Worm (Caenorhabditis elegans): ENCODE results near the gene unk-1.

The unk-1 gene

ce11 chrX:8029080-8029479 is 14.3 kb downstream of the unk-1 start, which contains the start of gene C34D10.1 (continued):
- TF ChIP-seq elt-2 (tag; optimal IDR thresholded peaks at IDR 0.05) (peak; percentile 5), pha-4 (tag; optimal IDR thresholded peaks at IDR 0.05) (peak; percentile 90), aly-2 (tag; optimal IDR thresholded peaks at IDR 0.05) (no peak), eor-1 (tag; optimal IDR thresholded peaks at IDR 0.05) (no peak), nhr-28 (tag; optimal IDR thresholded peaks at IDR 0.05) (no peak), nhr-12 (tag; optimal IDR thresholded peaks at IDR 0.05) (no peak), ceh-28 (tag; optimal IDR thresholded peaks at IDR 0.05) (peak; percentile 81), zag-1 (tag; optimal IDR thresholded peaks at IDR 0.05) (no peak), pqm-1 (tag; optimal IDR thresholded peaks at IDR 0.05) (no peak), tbx-2 (tag; optimal IDR thresholded peaks at IDR 0.05) (peak; percentile 50), egl-5 (tag; optimal IDR thresholded peaks at IDR 0.05) (no peak), hmg-11 (tag; optimal IDR thresholded peaks at IDR 0.05) (peak; percentile 51), fos-1 (tag; optimal IDR thresholded peaks at IDR 0.05) (no peak), nhr-237 (tag; optimal IDR thresholded peaks at IDR 0.05) (no peak), lsy-12 (tag; optimal IDR thresholded peaks at IDR 0.05) (peak; percentile 22), unc-39 (tag; optimal IDR thresholded peaks at IDR 0.05) (no peak), nhr-76 (tag; optimal IDR thresholded peaks at IDR 0.05) (no peak), unc-62 (GFP tag; optimal IDR thresholded peaks at IDR 0.05) (no peak), ztf-11 (tag; optimal IDR thresholded peaks at IDR 0.05) (no peak)

ce11 chrX:8030032-8030431 is 15.2 kb downstream of the unk-1 start:
- TF ChIP-seq ztf-4 (tag; optimal IDR thresholded peaks at IDR 0.05) (no peak), elt-2 (tag; optimal IDR thresholded peaks at IDR 0.05) (no peak), hmg-11 (tag; optimal IDR thresholded peaks at IDR 0.05) (no peak), eor-1 (tag; optimal IDR thresholded peaks at IDR 0.05) (no peak), ceh-82 (tag; optimal IDR thresholded peaks at IDR 0.05) (no peak), sea-2 (GFP tag; optimal IDR thresholded peaks at IDR 0.05) (no peak), pha-4 (tag; optimal IDR thresholded peaks at IDR 0.05) (no peak), nhr-12 (tag; optimal IDR thresholded peaks at IDR 0.05) (no peak), lsy-12 (tag; optimal IDR thresholded peaks at IDR 0.05) (no peak)

- TF ChIP-seq nhr-237 (tag; optimal IDR thresholded peaks at IDR 0.05), result peak; percentile 65
- TF ChIP-seq zag-1 (tag; optimal IDR thresholded peaks at IDR 0.05), result peak; percentile 94
- TF ChIP-seq nhr-25 (tag; optimal IDR thresholded peaks at IDR 0.05), result peak; percentile 99
- peak; percentile 97 for TF ChIP-seq lsy-12 (tag; optimal IDR thresholded peaks at IDR 0.05)
- TF ChIP-seq nhr-67 (tag; optimal IDR thresholded peaks at IDR 0.05), result no peak
- TF ChIP-seq elt-1 (tag; optimal IDR thresholded peaks at IDR 0.05), result peak; percentile 90
- peak; percentile 94 for TF ChIP-seq ztf-4 (tag; optimal IDR thresholded peaks at IDR 0.05)
- TF ChIP-seq daf-12 (tag; optimal IDR thresholded peaks at IDR 0.05), result peak; percentile 72
- peak; percentile 98 for TF ChIP-seq nhr-77 (tag; optimal IDR thresholded peaks at IDR 0.05)
- peak; percentile 96 for TF ChIP-seq pha-4 (tag; optimal IDR thresholded peaks at IDR 0.05)
- TF ChIP-seq elt-2 (tag; optimal IDR thresholded peaks at IDR 0.05), result peak; percentile 84
- peak; percentile 91 for TF ChIP-seq nhr-76 (tag; optimal IDR thresholded peaks at IDR 0.05)
- TF ChIP-seq ZK546.5 (tag; optimal IDR thresholded peaks at IDR 0.05), result peak; percentile 66
- TF ChIP-seq mml-1 (tag; optimal IDR thresholded peaks at IDR 0.05), result no peak
- peak; percentile 99 for TF ChIP-seq tbx-2 (tag; optimal IDR thresholded peaks at IDR 0.05)
- TF ChIP-seq fos-1 (tag; optimal IDR thresholded peaks at IDR 0.05), result peak; percentile 88
- TF ChIP-seq fkh-2 (tag; optimal IDR thresholded peaks at IDR 0.05), result peak; percentile 24
- peak; percentile 84 for TF ChIP-seq mdl-1 (tag; optimal IDR thresholded peaks at IDR 0.05)
- peak; percentile 98 for TF ChIP-seq skn-1 (tag; optimal IDR thresholded peaks at IDR 0.05)
- TF ChIP-seq R02D3.7 (tag; optimal IDR thresholded peaks at IDR 0.05), result peak; percentile 92
- peak; percentile 100 for TF ChIP-seq ceh-28 (tag; optimal IDR thresholded peaks at IDR 0.05)
- TF ChIP-seq elt-3 (tag; optimal IDR thresholded peaks at IDR 0.05), result peak; percentile 75 to 97 (median 90)
- no peak for TF ChIP-seq ama-1 (optimal IDR thresholded peaks at IDR 0.05)
- TF ChIP-seq egl-5 (tag; optimal IDR thresholded peaks at IDR 0.05), result peak; percentile 59
- peak; percentile 24 for TF ChIP-seq lin-15B (tag; optimal IDR thresholded peaks at IDR 0.05)
- TF ChIP-seq pqm-1 (tag; optimal IDR thresholded peaks at IDR 0.05), result peak; percentile 94
- peak; percentile 94 for TF ChIP-seq fkh-10 (GFP tag; optimal IDR thresholded peaks at IDR 0.05)
- peak; percentile 91 for TF ChIP-seq egl-27 (tag; optimal IDR thresholded peaks at IDR 0.05)
- TF ChIP-seq eor-1 (tag; optimal IDR thresholded peaks at IDR 0.05), result peak in 1 of 2 experiments; percentile 87
- peak; percentile 80 for TF ChIP-seq ceh-16 (tag; optimal IDR thresholded peaks at IDR 0.05)
- peak; percentile 36 for TF ChIP-seq nhr-12 (tag; optimal IDR thresholded peaks at IDR 0.05)
- TF ChIP-seq jun-1 (tag; optimal IDR thresholded peaks at IDR 0.05), result peak; percentile 99
- TF ChIP-seq nhr-28 (tag; optimal IDR thresholded peaks at IDR 0.05), result peak; percentile 94
- TF ChIP-seq ceh-82 (tag; optimal IDR thresholded peaks at IDR 0.05), result peak; percentile 98
- peak; percentile 92 for TF ChIP-seq aly-2 (tag; optimal IDR thresholded peaks at IDR 0.05)
- TF ChIP-seq sea-2 (GFP tag; optimal IDR thresholded peaks at IDR 0.05), result no peak
- TF ChIP-seq nhr-23 (tag; optimal IDR thresholded peaks at IDR 0.05), result peak; percentile 100
- peak; percentile 99 for TF ChIP-seq nhr-11 (tag; optimal IDR thresholded peaks at IDR 0.05)
- TF ChIP-seq unc-39 (tag; optimal IDR thresholded peaks at IDR 0.05), result no peak
- TF ChIP-seq snpc-4 (tag; optimal IDR thresholded peaks at IDR 0.05), result peak; percentile 96
- TF ChIP-seq lin-39 (tag; optimal IDR thresholded peaks at IDR 0.05), result peak; percentile 96
- peak; percentile 93 for TF ChIP-seq hmg-11 (tag; optimal IDR thresholded peaks at IDR 0.05)
- peak; percentile 68 for TF ChIP-seq ztf-11 (tag; optimal IDR thresholded peaks at IDR 0.05)
- peak; percentile 91 for TF ChIP-seq unc-62 (GFP tag; optimal IDR thresholded peaks at IDR 0.05)
These were observed 21.6 kb downstream of the unk-1 start for ce11 chrX:8036219-8036883.

All from whole organism, L3 larva.